Worm (Caenorhabditis elegans) whole organism, young adult: Measurements from ENCODE around the gene ergi-3.

ENCODE experiments used
- C06A6.2 ChIP-seq: fragments of 200-800 bp; sonication (Bioruptor generic); conservative IDR thresholded peaks from 2 replicates; pipeline ENCODE4 v1.3.6; 2022; ENCODE audit warnings: missing genetic modification characterization, missing compliant biosample characterization
- F33H1.4 ChIP-seq: fragments of 200-800 bp; sonication (Bioruptor generic); IDR thresholded peaks from 2 replicates; pipeline ENCODE4 v1.3.6; 2022; ENCODE audit warnings: missing genetic modification reagents, missing genetic modification characterization, missing compliant biosample characterization
- F39B2.1 ChIP-seq: fragments of 200-800 bp; sonication (Bioruptor generic); IDR thresholded peaks from 2 replicates; pipeline ENCODE4 v1.3.6; 2022; ENCODE audit warnings: missing genetic modification reagents, missing genetic modification characterization, missing compliant biosample characterization
- K12H6.12 ChIP-seq: fragments of 200-800 bp; sonication (Bioruptor generic); optimal IDR thresholded peaks from 2 replicates; lab custom pipeline; 2018; ENCODE audit warnings: mild to moderate bottlenecking, missing genetic modification characterization, missing compliant biosample characterization
- T26A5.8 ChIP-seq: sonication (generic microtip); optimal IDR thresholded peaks from 2 replicates; lab custom pipeline; 2016; ENCODE audit warnings: missing genetic modification characterization, missing compliant biosample characterization
- Y53G8AR.9 ChIP-seq: fragments of 200-800 bp; sonication (Bioruptor generic); conservative IDR thresholded peaks from 2 replicates; pipeline ENCODE4 v1.3.6; 2022; ENCODE audit warnings: missing genetic modification reagents, missing genetic modification characterization, missing compliant biosample characterization
- Y56A3A.18 ChIP-seq: fragments of 200-800 bp; sonication (Bioruptor generic); IDR thresholded peaks from 2 replicates; pipeline ENCODE4 v1.3.6; 2022; ENCODE audit warnings: missing genetic modification reagents, missing genetic modification characterization, missing compliant biosample characterization
- Y95B8A.8 ChIP-seq: fragments of 200-800 bp; sonication (Bioruptor generic); IDR thresholded peaks from 2 replicates; pipeline ENCODE4 v1.3.6; 2022; ENCODE audit warnings: missing genetic modification reagents, missing genetic modification characterization, missing compliant biosample characterization
- ama-1 ChIP-seq, 3 experiments: fragments of 150-350 bp in 1 of 3; sonication (generic microtip) in 2 of 3; optimal IDR thresholded peaks; 2 replicates each; lab custom pipeline; 2014 to 2018; ENCODE audit warnings: missing biosample characterization in 2 of 3, missing genetic modification characterization in 2 of 3, missing genetic modification reagents in 2 of 3
- atf-7 ChIP-seq: sonication (generic microtip); optimal IDR thresholded peaks from 2 replicates; lab custom pipeline; 2017; ENCODE audit warnings: mild to moderate bottlenecking, missing genetic modification characterization, missing compliant biosample characterization
- attf-3 ChIP-seq: fragments of 200-800 bp; sonication (Bioruptor generic); conservative IDR thresholded peaks from 2 replicates; pipeline ENCODE4 v1.3.6; 2022; ENCODE audit warnings: missing genetic modification reagents, missing genetic modification characterization, missing compliant biosample characterization
- attf-5 ChIP-seq: fragments of 200-800 bp; sonication (Bioruptor generic); optimal IDR thresholded peaks from 2 replicates; lab custom pipeline; 2018; ENCODE audit warnings: mild to moderate bottlenecking, missing genetic modification characterization, missing compliant biosample characterization
- attf-6 ChIP-seq: fragments of 200-800 bp; sonication (Bioruptor generic); IDR thresholded peaks from 2 replicates; pipeline ENCODE4 v1.3.6; 2022; ENCODE audit warnings: missing genetic modification reagents, missing genetic modification characterization, missing compliant biosample characterization
- bed-2 ChIP-seq: fragments of 200-800 bp; sonication (Bioruptor generic); IDR thresholded peaks from 2 replicates; pipeline ENCODE4 v1.3.6; 2022; ENCODE audit warnings: missing genetic modification reagents, missing genetic modification characterization, missing compliant biosample characterization
- ceh-100 ChIP-seq: fragments of 200-800 bp; sonication (Bioruptor generic); IDR thresholded peaks from 2 replicates; pipeline ENCODE4 v1.3.6; 2022; ENCODE audit warnings: missing genetic modification reagents, missing genetic modification characterization, missing compliant biosample characterization
- ceh-27 ChIP-seq: fragments of 200-800 bp; sonication (Bioruptor generic); optimal IDR thresholded peaks from 2 replicates; lab custom pipeline; 2018; ENCODE audit warnings: mild to moderate bottlenecking, missing genetic modification characterization, moderate library complexity, missing compliant biosample characterization
- chd-7 ChIP-seq: sonication (generic microtip); optimal IDR thresholded peaks from 2 replicates; lab custom pipeline; 2016; ENCODE audit warnings: mild to moderate bottlenecking, missing genetic modification characterization, moderate library complexity, missing compliant biosample characterization
- dox-1 ChIP-seq: fragments of 200-800 bp; sonication (Bioruptor generic); IDR thresholded peaks from 2 replicates; pipeline ENCODE4 v1.3.6; 2022; ENCODE audit warnings: missing genetic modification reagents, missing genetic modification characterization, missing compliant biosample characterization
- dpl-1 ChIP-seq: fragments of 150-350 bp; optimal IDR thresholded peaks from 2 replicates; lab custom pipeline; 2014; ENCODE audit warnings: missing biosample characterization, missing genetic modification reagents, missing genetic modification characterization
- ekl-4 ChIP-seq: fragments of 200-800 bp; sonication (Bioruptor generic); IDR thresholded peaks from 2 replicates; pipeline ENCODE4 v1.3.6; 2022; ENCODE audit warnings: missing genetic modification reagents, missing genetic modification characterization, missing compliant biosample characterization
- fkh-3 ChIP-seq: sonication (generic microtip); optimal IDR thresholded peaks from 2 replicates; lab custom pipeline; 2016; ENCODE audit warnings: mild to moderate bottlenecking, missing genetic modification characterization, missing compliant biosample characterization
- hmg-1.2 ChIP-seq: fragments of 200-800 bp; sonication (Bioruptor generic); IDR thresholded peaks from 2 replicates; pipeline ENCODE4 v1.3.6; 2022; ENCODE audit warnings: missing genetic modification reagents, missing genetic modification characterization, missing compliant biosample characterization
- hmg-20 ChIP-seq: fragments of 200-800 bp; sonication (Bioruptor generic); IDR thresholded peaks from 2 replicates; pipeline ENCODE4 v1.3.6; 2022; ENCODE audit warnings: missing genetic modification reagents, missing genetic modification characterization, missing compliant biosample characterization
- hrde-1 ChIP-seq: sonication (generic microtip); optimal IDR thresholded peaks from 2 replicates; lab custom pipeline; 2016; ENCODE audit warnings: missing genetic modification characterization, mild to moderate bottlenecking, missing compliant biosample characterization, moderate library complexity, missing genotype, missing genetic modification reagents, borderline replicate concordance
- lag-1 ChIP-seq: fragments of 200-800 bp; sonication (Bioruptor generic); IDR thresholded peaks from 2 replicates; pipeline ENCODE4 v1.3.6; 2022; ENCODE audit warnings: missing genetic modification reagents, missing genetic modification characterization, missing compliant biosample characterization
- let-526 ChIP-seq: fragments of 200-800 bp; sonication (Bioruptor generic); IDR thresholded peaks from 2 replicates; pipeline ENCODE4 v1.3.6; 2022; ENCODE audit warnings: missing genetic modification reagents, missing genetic modification characterization, missing compliant biosample characterization
- lin-35 ChIP-seq, 3 experiments: fragments of 150-350 bp in 2 of 3; sonication (generic microtip) in 1 of 3; optimal IDR thresholded peaks; 2 replicates each; lab custom pipeline; 2014 to 2018; ENCODE audit warnings: missing biosample characterization in 3 of 3, missing genetic modification characterization in 3 of 3, missing genetic modification reagents in 3 of 3
- lin-54 ChIP-seq: fragments of 200-800 bp; sonication (Bioruptor generic); optimal IDR thresholded peaks from 2 replicates; lab custom pipeline; 2018; ENCODE audit warnings: mild to moderate bottlenecking, missing genetic modification characterization, missing compliant biosample characterization
- madf-3 ChIP-seq: fragments of 200-800 bp; sonication (Bioruptor generic); IDR thresholded peaks from 2 replicates; pipeline ENCODE4 v1.3.6; 2022; ENCODE audit warnings: missing genetic modification reagents, missing genetic modification characterization, missing compliant biosample characterization
- madf-8 ChIP-seq: fragments of 200-800 bp; sonication (Bioruptor generic); conservative IDR thresholded peaks from 2 replicates; pipeline ENCODE4 v1.3.6; 2022; ENCODE audit warnings: missing genetic modification reagents, missing genetic modification characterization, missing compliant biosample characterization
- mcd-1 ChIP-seq: fragments of 200-800 bp; sonication (Bioruptor generic); IDR thresholded peaks from 2 replicates; pipeline ENCODE4 v1.3.6; 2022; ENCODE audit warnings: missing genetic modification reagents, missing genetic modification characterization, missing compliant biosample characterization
- nfya-2 ChIP-seq: fragments of 200-800 bp; sonication (Bioruptor generic); IDR thresholded peaks from 2 replicates; pipeline ENCODE4 v1.3.6; 2022; ENCODE audit warnings: missing genetic modification reagents, missing genetic modification characterization, missing compliant biosample characterization
- nhr-179 ChIP-seq: sonication (generic microtip); optimal IDR thresholded peaks from 2 replicates; lab custom pipeline; 2016; ENCODE audit warnings: mild to moderate bottlenecking, missing genetic modification characterization, missing compliant biosample characterization
- nhr-27 ChIP-seq: fragments of 200-800 bp; sonication (Bioruptor generic); optimal IDR thresholded peaks from 2 replicates; lab custom pipeline; 2018; ENCODE audit warnings: mild to moderate bottlenecking, missing genetic modification characterization, moderate library complexity, missing compliant biosample characterization
- nhr-90 ChIP-seq: sonication (generic microtip); optimal IDR thresholded peaks from 2 replicates; lab custom pipeline; 2016; ENCODE audit warnings: missing genotype, mild to moderate bottlenecking, missing genetic modification characterization, missing compliant biosample characterization
- rec-8 ChIP-seq, 2 experiments: sonication (generic microtip); optimal IDR thresholded peaks; 2 replicates each; lab custom pipeline; 2016; ENCODE audit warnings: mild to moderate bottlenecking in 2 of 2, missing genetic modification characterization in 2 of 2, missing genetic modification reagents in 2 of 2, missing genotype in 2 of 2, missing biosample characterization in 1 of 2, missing compliant biosample characterization in 1 of 2, moderate library complexity in 1 of 2
- rpc-1 ChIP-seq, 2 experiments: fragments of 150-350 bp in 1 of 2; sonication (generic microtip) in 1 of 2; optimal IDR thresholded peaks; 2 replicates each; lab custom pipeline; 2014 to 2018; ENCODE audit warnings: missing biosample characterization in 1 of 2, missing genetic modification characterization in 1 of 2, missing genetic modification reagents in 1 of 2, missing genotype in 1 of 2
- sdz-38 ChIP-seq: sonication (generic microtip); optimal IDR thresholded peaks from 2 replicates; lab custom pipeline; 2016; ENCODE audit warnings: missing genotype, missing genetic modification characterization, missing compliant biosample characterization
- sea-2 ChIP-seq: fragments of 200-800 bp; sonication (Bioruptor generic); IDR thresholded peaks from 2 replicates; pipeline ENCODE4 v1.3.6; 2022; ENCODE audit warnings: missing genetic modification characterization, missing compliant biosample characterization
- snpc-3.4 ChIP-seq: sonication (generic microtip); optimal IDR thresholded peaks from 2 replicates; lab custom pipeline; 2017; ENCODE audit warnings: missing genetic modification characterization, mild to moderate bottlenecking, missing compliant biosample characterization, antibody characterized with exemption, moderate library complexity, missing genotype, missing genetic modification reagents
- snpc-4 ChIP-seq, 5 experiments: fragments of 150-350 bp in 1 of 5; sonication (generic microtip) in 4 of 5; optimal IDR thresholded peaks; 2 replicates each; lab custom pipeline; 2014 to 2018; ENCODE audit warnings: missing genetic modification characterization in 5 of 5, missing biosample characterization in 3 of 5, antibody characterized with exemption in 2 of 5, mild to moderate bottlenecking in 2 of 5, missing compliant biosample characterization in 2 of 5, missing genotype in 2 of 5, moderate library complexity in 2 of 5, missing genetic modification reagents in 1 of 5
- tbp1 ChIP-seq: fragments of 200-800 bp; sonication (Bioruptor generic); optimal IDR thresholded peaks from 2 replicates; lab custom pipeline; 2018; ENCODE audit warnings: mild to moderate bottlenecking, missing genetic modification characterization, missing compliant biosample characterization
- unc-62 ChIP-seq: fragments of 150-350 bp; optimal IDR thresholded peaks from 2 replicates; lab custom pipeline; 2014; ENCODE audit warnings: missing biosample characterization, missing genetic modification reagents, missing genetic modification characterization
- ztf-25 ChIP-seq: fragments of 200-800 bp; sonication (Bioruptor generic); IDR thresholded peaks from 2 replicates; pipeline ENCODE4 v1.3.6; 2022; ENCODE audit warnings: missing genetic modification reagents, missing genetic modification characterization, missing compliant biosample characterization

Gene ergi-3

DNA sequence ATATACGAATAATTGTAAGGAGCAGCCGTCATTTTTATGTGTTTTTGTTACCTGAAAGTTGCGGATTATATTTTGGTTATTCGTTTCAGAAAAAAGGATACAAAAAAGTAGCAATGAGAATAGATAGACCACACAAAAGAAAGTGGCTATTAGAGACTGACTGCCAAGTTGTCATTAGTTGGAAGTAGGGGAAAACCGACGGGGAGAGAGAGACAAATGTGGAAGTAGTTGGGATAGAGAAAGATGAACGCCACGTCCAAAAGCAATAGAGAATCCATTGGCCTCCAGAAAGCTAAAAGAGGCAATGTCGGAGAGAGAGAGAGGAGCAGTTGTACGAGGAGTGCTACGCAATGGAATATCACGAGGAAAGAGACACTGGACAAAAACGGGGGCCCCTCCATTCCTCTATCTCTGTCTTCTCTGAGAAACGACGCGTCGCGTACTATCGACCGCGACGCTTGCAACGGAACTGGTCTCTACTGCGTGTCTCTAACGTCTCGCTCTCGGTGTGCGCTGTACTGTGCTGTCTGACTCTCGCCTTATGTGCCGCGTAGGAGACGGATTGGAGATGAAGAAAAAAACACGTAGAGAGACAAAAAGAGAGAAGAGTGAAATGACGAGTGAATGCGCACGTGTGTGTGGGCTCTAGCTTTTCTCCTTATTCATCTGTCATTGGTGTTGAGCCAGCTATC lies 9.8 kb downstream of the ergi-3 start, which contains the start of gene rab-14 (continued):
- TF ChIP-seq nhr-179 (no peak), dox-1 (GFP tag; lab: Robert Waterston, UW) (peak; percentile 20; the same call in 1 of the 2 replicates), Y95B8A.8 (GFP tag; lab: Robert Waterston, UW) (no peak), attf-3 (GFP tag; lab: Robert Waterston, UW) (0 out of 2 replicates have a peak, but pooled peaks have one; percentile 30), unc-62 (GFP tag; lab: Kevin White, UChicago) (peak; percentile 12), Y56A3A.18 (GFP tag; lab: Robert Waterston, UW) (no peak), madf-3 (GFP tag; lab: Robert Waterston, UW) (peak; percentile 75; the same call in 1 of the 2 replicates), nhr-27 (tag; lab: Kevin White, UChicago) (no peak), snpc-4 (GFP tag; optimal IDR thresholded peaks at IDR 0.05; lab: Kevin White, UChicago) (no peak), snpc-4 (tag; optimal IDR thresholded peaks at IDR 0.05; lab: Kevin White, UChicago) (peak in 1 of 4 experiments; percentile 4), nfya-2 (no peak), sdz-38 (tag; lab: Kevin White, UChicago) (no peak), lin-35 (GFP tag; optimal IDR thresholded peaks at IDR 0.05; lab: Kevin White, UChicago) (peak in 1 of 3 experiments; percentile 70), atf-7 (tag; lab: Kevin White, UChicago) (peak; percentile 26), chd-7 (tag; lab: Kevin White, UChicago) (peak; percentile 45), ekl-4 (GFP tag; lab: Robert Waterston, UW) (peak; percentile 74), hmg-1.2 (GFP tag; lab: Robert Waterston, UW) (peak; percentile 71; the same call in 1 of the 2 replicates), hrde-1 (tag; lab: Kevin White, UChicago) (no peak), attf-5 (peak; percentile 60), C06A6.2 (GFP tag; lab: Robert Waterston, UW) (peak; percentile 41; the same call in 1 of the 2 replicates), snpc-3.4 (no peak), ztf-25 (GFP tag; lab: Robert Waterston, UW) (no peak), let-526 (GFP tag; lab: Robert Waterston, UW) (peak; percentile 49; the same call in 1 of the 2 replicates), hmg-20 (GFP tag; lab: Robert Waterston, UW) (peak; percentile 20; the same call in 1 of the 2 replicates), ama-1 (optimal IDR thresholded peaks at IDR 0.05; lab: Kevin White, UChicago) (no peak), ama-1 (GFP tag; optimal IDR thresholded peaks at IDR 0.05; lab: Kevin White, UChicago) (no peak), madf-8 (GFP tag; lab: Robert Waterston, UW) (no peak), ceh-27 (GFP tag; lab: Kevin White, UChicago) (peak; percentile 74), mcd-1 (GFP tag; lab: Robert Waterston, UW) (peak; percentile 53; the same call in 1 of the 2 replicates), K12H6.12 (peak; percentile 79), ceh-100 (no peak), lin-54 (peak; percentile 28)

DNA sequence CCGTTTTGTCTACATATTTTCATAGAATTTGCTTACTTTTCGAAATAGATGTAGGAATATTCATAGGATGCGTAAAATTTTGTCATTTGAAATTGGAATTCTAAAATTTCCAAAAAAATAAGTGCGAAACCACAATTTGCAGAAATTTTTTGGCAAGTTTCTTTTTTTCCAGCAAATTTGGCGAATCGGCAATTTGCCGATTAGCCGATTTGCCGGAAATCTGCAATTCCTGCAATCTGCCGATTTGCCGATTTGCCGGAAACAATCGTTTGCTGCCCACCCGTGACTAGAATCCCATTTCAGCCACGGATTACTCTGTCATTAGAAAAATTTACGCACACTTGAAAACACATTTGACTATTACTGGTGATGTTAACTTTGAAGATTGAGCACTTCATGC lies 12.3 kb downstream of the ergi-3 start:
- TF ChIP-seq Y53G8AR.9 (GFP tag; lab: Robert Waterston, UW) (0 out of 2 replicates have a peak, but pooled peaks have one; percentile 25), bed-2 (no peak), sea-2 (GFP tag; lab: Robert Waterston, UW) (no peak), F39B2.1 (GFP tag; lab: Robert Waterston, UW) (0 out of 2 replicates have a peak, but pooled peaks have one; percentile 23), snpc-4 (GFP tag; optimal IDR thresholded peaks at IDR 0.05; lab: Kevin White, UChicago) (no peak), snpc-4 (tag; optimal IDR thresholded peaks at IDR 0.05; lab: Kevin White, UChicago) (no peak), attf-6 (no peak), fkh-3 (no peak), nhr-27 (tag; lab: Kevin White, UChicago) (no peak), ceh-27 (GFP tag; lab: Kevin White, UChicago) (no peak), lag-1 (no peak), tbp1 (GFP tag; lab: Kevin White, UChicago) (no peak), let-526 (GFP tag; lab: Robert Waterston, UW) (no peak), dpl-1 (no peak), rec-8 (tag; optimal IDR thresholded peaks at IDR 0.05; lab: Kevin White, UChicago) (no peak), T26A5.8 (tag; lab: Kevin White, UChicago) (no peak), nhr-90 (tag; lab: Kevin White, UChicago) (no peak), unc-62 (GFP tag; lab: Kevin White, UChicago) (no peak), ekl-4 (GFP tag; lab: Robert Waterston, UW) (0 out of 2 replicates have a peak, but pooled peaks have one; percentile 44), F33H1.4 (GFP tag; lab: Robert Waterston, UW) (no peak), madf-8 (GFP tag; lab: Robert Waterston, UW) (no peak), rpc-1 (optimal IDR thresholded peaks at IDR 0.05; lab: Kevin White, UChicago) (no peak), rpc-1 (tag; optimal IDR thresholded peaks at IDR 0.05; lab: Kevin White, UChicago) (no peak)
